Fruit fly (Drosophila melanogaster) whole organism, embryonic: Measurements from ENCODE around the gene CG32813.

Experiments used
- Adf1 ChIP-seq: fragments of 200-800 bp; sonication (Bioruptor generic); IDR thresholded peaks from 2 replicates; pipeline ENCODE4 v1.3.6; 2022; ENCODE audit warnings: missing biosample characterization, missing genetic modification characterization
- CG11398 ChIP-seq: fragments of 200-800 bp; sonication (Bioruptor generic); optimal IDR thresholded peaks from 2 replicates; lab custom pipeline; 2016; ENCODE audit warnings: missing biosample characterization, missing genetic modification characterization
- CG11504 ChIP-seq: fragments of 200-800 bp; sonication (Bioruptor generic); optimal IDR thresholded peaks from 3 replicates; lab custom pipeline; 2019; ENCODE audit warnings: missing biosample characterization, mild to moderate bottlenecking, missing genetic modification characterization, moderate library complexity
- CG12155 ChIP-seq: fragments of 200-800 bp; sonication (Bioruptor generic); optimal IDR thresholded peaks from 3 replicates; lab custom pipeline; 2016; ENCODE audit warnings: missing biosample characterization, missing genetic modification characterization
- CG12219 ChIP-seq: fragments of 200-800 bp; sonication (Bioruptor generic); optimal IDR thresholded peaks from 3 replicates; lab custom pipeline; 2018; ENCODE audit warnings: missing biosample characterization, mild to moderate bottlenecking, missing genetic modification characterization
- CG12299 ChIP-seq: fragments of 200-800 bp; sonication (Bioruptor generic); optimal IDR thresholded peaks from 2 replicates; lab custom pipeline; 2018; ENCODE audit warnings: missing biosample characterization, mild to moderate bottlenecking, missing genetic modification characterization
- CG13894 ChIP-seq: fragments of 200-800 bp; sonication (Bioruptor generic); optimal IDR thresholded peaks from 3 replicates; lab custom pipeline; 2018; ENCODE audit warnings: missing biosample characterization, mild to moderate bottlenecking, missing genetic modification characterization, moderate library complexity
- CG15696 ChIP-seq: fragments of 200-800 bp; sonication (Bioruptor generic); optimal IDR thresholded peaks from 2 replicates; lab custom pipeline; 2019; ENCODE audit warnings: missing biosample characterization, mild to moderate bottlenecking, missing genetic modification characterization, moderate library complexity
- CG17829 ChIP-seq: fragments of 200-800 bp; optimal IDR thresholded peaks from 2 replicates; lab custom pipeline; 2019; ENCODE audit warnings: missing biosample characterization, mild to moderate bottlenecking, missing genetic modification characterization, moderate library complexity
- CG1832 ChIP-seq: fragments of 200-800 bp; sonication (Bioruptor generic); optimal IDR thresholded peaks from 2 replicates; lab custom pipeline; 2017; ENCODE audit warnings: missing biosample characterization, mild to moderate bottlenecking, missing genetic modification characterization, inconsistent platforms
- CG30431 ChIP-seq: fragments of 200-800 bp; sonication (Bioruptor generic); optimal IDR thresholded peaks from 2 replicates; lab custom pipeline; 2017; ENCODE audit warnings: missing biosample characterization, missing genetic modification characterization
- CG31224 ChIP-seq: fragments of 200-800 bp; sonication (Bioruptor generic); IDR thresholded peaks from 2 replicates; pipeline ENCODE4 v1.3.6; 2022; ENCODE audit warnings: missing biosample characterization, missing genetic modification characterization
- CG34224 ChIP-seq: fragments of 200-800 bp; sonication (Bioruptor generic); IDR thresholded peaks from 3 replicates; pipeline ENCODE4 v1.3.6; 2022; ENCODE audit warnings: missing biosample characterization, missing genetic modification characterization; ENCODE audit not compliant: partially characterized antibody
- CG3995 ChIP-seq: fragments of 200-800 bp; sonication (Bioruptor generic); optimal IDR thresholded peaks from 3 replicates; lab custom pipeline; 2016; ENCODE audit warnings: missing biosample characterization, missing genetic modification characterization
- CG5245 ChIP-seq: fragments of 200-800 bp; sonication (Bioruptor generic); optimal IDR thresholded peaks from 3 replicates; lab custom pipeline; 2016; ENCODE audit warnings: missing biosample characterization, missing genetic modification characterization
- CG6791 ChIP-seq: fragments of 200-800 bp; sonication (Bioruptor generic); IDR thresholded peaks from 3 replicates; pipeline ENCODE4 v1.3.6; 2022; ENCODE audit warnings: missing biosample characterization, missing genetic modification characterization; ENCODE audit not compliant: partially characterized antibody
- CG6813 ChIP-seq: fragments of 200-800 bp; sonication (Bioruptor generic); optimal IDR thresholded peaks from 2 replicates; lab custom pipeline; 2017; ENCODE audit warnings: missing biosample characterization, missing genetic modification characterization, mild to moderate bottlenecking, moderate library complexity, missing genetic modification reagents
- CG7786 ChIP-seq: fragments of 200-800 bp; sonication (Bioruptor generic); optimal IDR thresholded peaks from 2 replicates; lab custom pipeline; 2016; ENCODE audit warnings: missing biosample characterization, missing genetic modification characterization
- CG9609 ChIP-seq: fragments of 200-800 bp; sonication (Bioruptor generic); optimal IDR thresholded peaks from 3 replicates; lab custom pipeline; 2016; ENCODE audit warnings: missing biosample characterization, missing genetic modification characterization
- Dip3 ChIP-seq: fragments of 200-800 bp; sonication (Bioruptor generic); optimal IDR thresholded peaks from 3 replicates; lab custom pipeline; 2016; ENCODE audit warnings: missing biosample characterization, missing genetic modification characterization
- E2f1 ChIP-seq: fragments of 200-800 bp; sonication (Bioruptor generic); IDR thresholded peaks from 2 replicates; pipeline ENCODE4 v1.3.6; 2022; ENCODE audit warnings: missing biosample characterization, missing genetic modification characterization
- Elba2 ChIP-seq: fragments of 200-800 bp; sonication (Bioruptor generic); optimal IDR thresholded peaks from 3 replicates; lab custom pipeline; 2016; ENCODE audit warnings: missing biosample characterization, missing genetic modification characterization
- Ets65A ChIP-seq: fragments of 200-800 bp; sonication (Bioruptor generic); peaks from one replicate; lab custom pipeline; 2016; ENCODE audit warnings: missing biosample characterization, missing genetic modification characterization
- Ets97D ChIP-seq: fragments of 200-800 bp; sonication (Bioruptor generic); optimal IDR thresholded peaks from 3 replicates; lab custom pipeline; 2016; ENCODE audit warnings: missing biosample characterization, missing genetic modification characterization
- HLH54F ChIP-seq: fragments of 200-800 bp; sonication (Bioruptor generic); optimal IDR thresholded peaks from 3 replicates; lab custom pipeline; 2016; ENCODE audit warnings: missing biosample characterization, missing genetic modification characterization
- Hr3 ChIP-seq: fragments of 200-800 bp; sonication (Bioruptor generic); optimal IDR thresholded peaks from 3 replicates; lab custom pipeline; 2016; ENCODE audit warnings: missing biosample characterization, missing genetic modification characterization
- Hr78 ChIP-seq, 2 experiments: fragments of 200-800 bp in 1 of 2; fragments of >200 bp in 1 of 2; sonication (Bioruptor generic) in 1 of 2; optimal IDR thresholded peaks; 2 replicates each; lab custom pipeline; 2017 to 2019; ENCODE audit warnings: missing biosample characterization in 2 of 2, missing genetic modification characterization in 2 of 2, mild to moderate bottlenecking in 1 of 2, moderate library complexity in 1 of 2
- Lhr ChIP-seq: fragments of 200-800 bp; sonication (Bioruptor generic); optimal IDR thresholded peaks from 3 replicates; lab custom pipeline; 2017; ENCODE audit warnings: mild to moderate bottlenecking, missing biosample characterization, missing genetic modification reagents, missing genetic modification characterization
- MESR4 ChIP-seq: fragments of 200-800 bp; sonication (Bioruptor generic); optimal IDR thresholded peaks from 2 replicates; lab custom pipeline; 2018; ENCODE audit warnings: missing biosample characterization, mild to moderate bottlenecking, missing genetic modification characterization, moderate library complexity
- Myb ChIP-seq: fragments of 200-800 bp; sonication (Bioruptor generic); optimal IDR thresholded peaks from 2 replicates; lab custom pipeline; 2016; ENCODE audit warnings: missing biosample characterization, missing genetic modification characterization
- Nf-YA ChIP-seq: fragments of 200-800 bp; sonication (Bioruptor generic); IDR thresholded peaks from 2 replicates; pipeline ENCODE4 v1.3.6; 2022; ENCODE audit warnings: missing biosample characterization, missing genetic modification characterization
- Six4 ChIP-seq: fragments of 200-800 bp; sonication (Bioruptor generic); optimal IDR thresholded peaks from 2 replicates; lab custom pipeline; 2016; ENCODE audit warnings: missing biosample characterization, missing genetic modification characterization
- Sox100B ChIP-seq: fragments of 200-800 bp; sonication (Bioruptor generic); optimal IDR thresholded peaks from 3 replicates; lab custom pipeline; 2018; ENCODE audit warnings: missing biosample characterization, mild to moderate bottlenecking, missing genetic modification characterization
- Stat92E ChIP-seq, 3 experiments: fragments of >200 bp in 2 of 3; fragments of 200-800 bp in 1 of 3; sonication (Bioruptor generic) in 1 of 3; optimal IDR thresholded peaks; 2 replicates each; lab custom pipeline; 2017 to 2019; ENCODE audit warnings: missing biosample characterization in 3 of 3, missing genetic modification characterization in 3 of 3, mild to moderate bottlenecking in 1 of 3, moderate library complexity in 1 of 3
- br ChIP-seq: fragments of >200 bp; optimal IDR thresholded peaks from 2 replicates; lab custom pipeline; 2017
- chif ChIP-seq, 2 experiments: fragments of 200-800 bp; sonication (Bioruptor generic); optimal IDR thresholded peaks; 3 replicates each; lab custom pipeline; 2016; ENCODE audit warnings: missing biosample characterization in 2 of 2, missing genetic modification characterization in 2 of 2
- ci ChIP-seq: fragments of 200-800 bp; sonication (Bioruptor generic); IDR thresholded peaks from 3 replicates; pipeline ENCODE4 v1.3.6; 2022; ENCODE audit warnings: missing biosample characterization, missing genetic modification characterization
- danr ChIP-seq: fragments of 200-800 bp; sonication (Bioruptor generic); IDR thresholded peaks from 2 replicates; pipeline ENCODE4 v1.3.6; 2022; ENCODE audit warnings: missing biosample characterization, missing genetic modification characterization
- esg ChIP-seq: fragments of 200-800 bp; sonication (Bioruptor generic); conservative IDR thresholded peaks from 2 replicates; pipeline ENCODE4 v1.3.6; 2022; ENCODE audit warnings: missing biosample characterization, missing genetic modification characterization
- inv ChIP-seq: fragments of 200-800 bp; sonication (Bioruptor generic); IDR thresholded peaks from 2 replicates; pipeline ENCODE4 v1.3.6; 2022; ENCODE audit warnings: missing biosample characterization, missing genetic modification characterization; ENCODE audit not compliant: partially characterized antibody
- nerfin-2 ChIP-seq: fragments of 200-800 bp; sonication (Bioruptor generic); IDR thresholded peaks from 2 replicates; pipeline ENCODE4 v1.3.6; 2022; ENCODE audit warnings: missing biosample characterization, missing genetic modification characterization; ENCODE audit not compliant: partially characterized antibody
- pros ChIP-seq: fragments of 200-800 bp; sonication (Bioruptor generic); optimal IDR thresholded peaks from 3 replicates; lab custom pipeline; 2019; ENCODE audit warnings: missing biosample characterization, mild to moderate bottlenecking, missing genetic modification characterization, moderate library complexity
- pzg ChIP-seq: fragments of 200-800 bp; sonication (Bioruptor generic); optimal IDR thresholded peaks from 3 replicates; lab custom pipeline; 2018; ENCODE audit warnings: missing biosample characterization, mild to moderate bottlenecking, missing genetic modification characterization, moderate library complexity
- rib ChIP-seq: fragments of 200-800 bp; sonication (Bioruptor generic); IDR thresholded peaks from 2 replicates; pipeline ENCODE4 v1.3.6; 2022; ENCODE audit warnings: missing biosample characterization, missing genetic modification characterization
- tin ChIP-seq: fragments of 200-800 bp; sonication (Bioruptor generic); optimal IDR thresholded peaks from 3 replicates; lab custom pipeline; 2016; ENCODE audit warnings: missing biosample characterization, missing genetic modification characterization
- vfl ChIP-seq: fragments of 200-800 bp; sonication (Bioruptor generic); optimal IDR thresholded peaks from 2 replicates; lab custom pipeline; 2016; ENCODE audit warnings: missing biosample characterization, missing genetic modification characterization
- wdn ChIP-seq: fragments of 200-800 bp; sonication (Bioruptor generic); IDR thresholded peaks from 2 replicates; pipeline ENCODE4 v1.3.6; 2022; ENCODE audit warnings: missing biosample characterization, missing genetic modification characterization
- wek ChIP-seq: fragments of 200-800 bp; sonication (Bioruptor generic); optimal IDR thresholded peaks from 3 replicates; lab custom pipeline; 2018; ENCODE audit warnings: missing biosample characterization, mild to moderate bottlenecking, missing genetic modification characterization, moderate library complexity

CG32813 gene

DNA sequence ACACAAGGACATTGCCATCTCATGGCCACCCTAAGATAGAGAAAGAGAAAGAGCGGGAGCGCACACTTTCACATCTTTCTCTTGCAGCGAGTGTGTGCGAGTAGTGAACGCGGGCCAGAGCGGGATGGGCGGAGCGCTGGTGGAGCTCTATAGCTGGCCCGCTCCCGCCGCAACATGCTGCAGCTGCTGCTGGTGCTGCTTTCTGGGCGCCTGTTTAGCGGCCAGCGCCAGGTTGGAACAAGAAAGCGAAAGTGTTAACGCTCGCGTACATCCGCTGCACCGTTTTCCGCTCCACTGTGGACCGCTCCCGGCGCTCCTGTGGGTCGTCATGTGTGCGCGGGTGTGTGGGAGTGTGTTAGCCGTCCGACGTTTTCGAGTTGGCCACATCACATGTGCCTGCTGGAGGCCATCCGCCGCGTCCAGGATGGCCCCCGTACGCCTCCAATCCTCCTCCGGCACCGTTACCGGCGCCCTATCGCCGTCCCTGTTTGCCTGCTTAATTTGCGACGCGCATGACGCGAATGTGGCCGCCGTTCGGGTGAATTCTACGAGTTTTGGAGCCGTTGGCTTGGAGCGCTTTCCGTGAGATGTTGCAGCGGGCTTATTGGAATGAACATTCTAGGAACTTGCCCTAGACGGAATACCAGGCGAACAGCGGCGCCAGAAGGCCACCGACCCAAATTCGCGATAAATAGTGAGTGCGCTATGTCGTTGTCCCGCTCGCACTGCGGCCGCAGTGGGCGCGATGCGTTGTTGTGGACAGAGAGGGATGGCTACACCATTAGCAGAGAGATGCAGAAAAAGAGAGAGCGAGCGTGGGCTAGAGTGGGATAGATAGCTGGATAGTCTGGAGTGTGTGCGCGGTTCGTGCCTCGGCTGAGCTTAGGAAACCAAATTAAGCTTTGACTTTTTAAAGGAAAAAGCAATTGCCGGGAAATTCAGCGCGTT lies 18.6 kb downstream of the CG32813 start (continued):
- TF ChIP-seq Adf1: peak; percentile 36; the same call in 1 of the 2 replicates
- TF ChIP-seq CG6813 (GFP tag; lab: Kevin White, UChicago): no peak
- TF ChIP-seq nerfin-2 (GFP tag; lab: Robert Waterston, UW): 0 out of 2 replicates have a peak, but pooled peaks have one; percentile 40
- no peak for TF ChIP-seq Ets97D (GFP tag; lab: Kevin White, UChicago)
- TF ChIP-seq CG13894 (tag; lab: Kevin White, UChicago): peak; percentile 63
- 0 out of 2 replicates have a peak, but pooled peaks have one; percentile 7 for TF ChIP-seq Nf-YA (GFP tag; lab: Robert Waterston, UW)
- no peak for TF ChIP-seq Stat92E (GFP tag; optimal IDR thresholded peaks at IDR 0.05; lab: Kevin White, UChicago)
- TF ChIP-seq inv: no peak
- TF ChIP-seq CG30431 (GFP tag; lab: Kevin White, UChicago): no peak
- TF ChIP-seq CG17829 (tag; lab: Kevin White, UChicago): peak; percentile 36
- TF ChIP-seq Ets65A (GFP tag; lab: Kevin White, UChicago): peak; percentile 85
- peak; percentile 58 for TF ChIP-seq pzg (GFP tag; lab: Kevin White, UChicago)
- TF ChIP-seq MESR4 (GFP tag; lab: Kevin White, UChicago): peak; percentile 2
- no peak for TF ChIP-seq Six4 (GFP tag; lab: Kevin White, UChicago)
- peak; percentile 9 for TF ChIP-seq CG5245
- peak; percentile 1 for TF ChIP-seq Sox100B (GFP tag; lab: Kevin White, UChicago)
- TF ChIP-seq CG9609: peak; percentile 3
- TF ChIP-seq Dip3 (GFP tag; lab: Kevin White, UChicago): peak; percentile 38
- TF ChIP-seq CG12155 (GFP tag; lab: Kevin White, UChicago): no peak
- peak; percentile 12 for TF ChIP-seq Elba2 (GFP tag; lab: Kevin White, UChicago)
- no peak for TF ChIP-seq wek
- TF ChIP-seq HLH54F (GFP tag; lab: Kevin White, UChicago): no peak
- TF ChIP-seq br (lab: Kevin White, UChicago): no peak
- TF ChIP-seq Hr3 (GFP tag; lab: Kevin White, UChicago): peak; percentile 86
- peak; percentile 100 for TF ChIP-seq Lhr (GFP tag; lab: Kevin White, UChicago)
- peak; percentile 20; the same call in 1 of the 2 replicates for TF ChIP-seq E2f1 (GFP tag; lab: Robert Waterston, UW)
- peak; percentile 60 for TF ChIP-seq CG11504 (tag; lab: Kevin White, UChicago)
- no peak for TF ChIP-seq esg
- TF ChIP-seq CG34224 (GFP tag; lab: Robert Waterston, UW): peak; percentile 39; the same call in 2 of the 3 replicates
- TF ChIP-seq CG12299 (tag; lab: Kevin White, UChicago): no peak
- peak; percentile 56 for TF ChIP-seq Myb
- peak; percentile 47; the same call in 2 of the 3 replicates for TF ChIP-seq CG6791 (GFP tag; lab: Robert Waterston, UW)
- peak; percentile 60; the same call in 2 of the 3 replicates for TF ChIP-seq ci (GFP tag; lab: Robert Waterston, UW)
- TF ChIP-seq danr: no peak
- TF ChIP-seq CG31224 (GFP tag; lab: Robert Waterston, UW): peak; percentile 99
- TF ChIP-seq CG15696 (tag; lab: Kevin White, UChicago): no peak
- TF ChIP-seq CG7786 (GFP tag; lab: Kevin White, UChicago): no peak
- TF ChIP-seq CG11398 (GFP tag; lab: Kevin White, UChicago): no peak
- TF ChIP-seq Hr78 (GFP tag; optimal IDR thresholded peaks at IDR 0.05; lab: Kevin White, UChicago): no peak
- TF ChIP-seq chif (GFP tag; optimal IDR thresholded peaks at IDR 0.05; lab: Kevin White, UChicago): no peak
- no peak for TF ChIP-seq tin (GFP tag; lab: Kevin White, UChicago)
- no peak for TF ChIP-seq vfl
- no peak for TF ChIP-seq CG12219 (GFP tag; lab: Kevin White, UChicago)
- TF ChIP-seq rib (GFP tag; lab: Robert Waterston, UW): peak; percentile 50; the same call in 1 of the 2 replicates
- TF ChIP-seq CG3995 (GFP tag; lab: Kevin White, UChicago): no peak
- TF ChIP-seq pros: peak; percentile 76
- peak; percentile 99 for TF ChIP-seq CG1832 (GFP tag; lab: Kevin White, UChicago)
- TF ChIP-seq wdn (GFP tag; lab: Robert Waterston, UW): no peak
